Fruit fly (Drosophila melanogaster) whole organism, embryonic: Measurements from ENCODE around the gene CG15553.
A peak's percentile ranks its signal among the peaks of the same experiment; 100 is the strongest.

Experiments
- Adf1 ChIP-seq: fragments of 200-800 bp; sonication (Bioruptor generic); IDR thresholded peaks from 2 replicates; pipeline ENCODE4 v1.3.6; 2022; ENCODE audit warnings: missing biosample characterization, missing genetic modification characterization
- C15 ChIP-seq: fragments of 200-800 bp; sonication (Bioruptor generic); IDR thresholded peaks from 3 replicates; pipeline ENCODE4 v1.3.6; 2022; ENCODE audit warnings: missing biosample characterization, missing genetic modification characterization
- CG11456 ChIP-seq: fragments of 200-800 bp; sonication (Bioruptor generic); IDR thresholded peaks from 3 replicates; pipeline ENCODE4 v1.3.6; 2022; ENCODE audit warnings: missing biosample characterization, missing genetic modification characterization
- CG12942 ChIP-seq: fragments of 200-800 bp; sonication (Bioruptor generic); optimal IDR thresholded peaks from 3 replicates; lab custom pipeline; 2016; ENCODE audit warnings: missing biosample characterization, missing genetic modification characterization
- CG13624 ChIP-seq: fragments of 200-800 bp; sonication (Bioruptor generic); optimal IDR thresholded peaks from 2 replicates; lab custom pipeline; 2016; ENCODE audit warnings: missing biosample characterization, missing genetic modification characterization
- CG14860 ChIP-seq: fragments of 200-800 bp; sonication (Bioruptor generic); IDR thresholded peaks from 3 replicates; pipeline ENCODE4 v1.3.6; 2022; ENCODE audit warnings: missing biosample characterization, missing genetic modification characterization; ENCODE audit not compliant: partially characterized antibody
- CG15269 ChIP-seq: fragments of 200-800 bp; sonication (Bioruptor generic); optimal IDR thresholded peaks from 2 replicates; lab custom pipeline; 2018; ENCODE audit warnings: missing biosample characterization, mild to moderate bottlenecking, missing genetic modification characterization, moderate library complexity
- CG15601 ChIP-seq: fragments of 200-800 bp; sonication (Bioruptor generic); optimal IDR thresholded peaks from 3 replicates; lab custom pipeline; 2019; ENCODE audit warnings: missing biosample characterization, mild to moderate bottlenecking, missing genetic modification characterization, moderate library complexity
- CG17328 ChIP-seq: fragments of 200-800 bp; sonication (Bioruptor generic); IDR thresholded peaks from 2 replicates; pipeline ENCODE4 v1.3.6; 2022; ENCODE audit warnings: missing biosample characterization, missing genetic modification characterization
- CG17612 ChIP-seq: fragments of 200-800 bp; sonication (Bioruptor generic); IDR thresholded peaks from 2 replicates; pipeline ENCODE4 v1.3.6; 2022; ENCODE audit warnings: missing biosample characterization, missing genetic modification characterization
- CG18262 ChIP-seq: fragments of 200-800 bp; optimal IDR thresholded peaks from 3 replicates; lab custom pipeline; 2019; ENCODE audit warnings: missing biosample characterization, mild to moderate bottlenecking, missing genetic modification characterization, moderate library complexity
- CG18476 ChIP-seq: fragments of 200-800 bp; sonication (Bioruptor generic); optimal IDR thresholded peaks from 2 replicates; lab custom pipeline; 2016; ENCODE audit warnings: missing biosample characterization, mild to moderate bottlenecking, missing genetic modification characterization
- CG3726 ChIP-seq: fragments of 200-800 bp; sonication (Bioruptor generic); IDR thresholded peaks from 3 replicates; pipeline ENCODE4, ENCODE4 v1.3.6; 2022; ENCODE audit warnings: missing biosample characterization, missing genetic modification characterization
- CG4854 ChIP-seq: fragments of 200-800 bp; sonication (Bioruptor generic); optimal IDR thresholded peaks from 2 replicates; lab custom pipeline; 2016; ENCODE audit warnings: missing biosample characterization, missing genetic modification characterization, inconsistent platforms
- CG6254 ChIP-seq: fragments of 200-800 bp; sonication (Bioruptor generic); optimal IDR thresholded peaks from 3 replicates; lab custom pipeline; 2017; ENCODE audit warnings: mild to moderate bottlenecking, missing biosample characterization, missing genetic modification reagents, missing genetic modification characterization
- CG7271 ChIP-seq: fragments of 200-800 bp; sonication (Bioruptor generic); optimal IDR thresholded peaks from 2 replicates; lab custom pipeline; 2018; ENCODE audit warnings: missing biosample characterization, mild to moderate bottlenecking, missing genetic modification characterization, moderate library complexity
- CG7372 ChIP-seq: fragments of 200-800 bp; sonication (Bioruptor generic); IDR thresholded peaks from 2 replicates; pipeline ENCODE4 v1.3.6; 2022; ENCODE audit warnings: missing biosample characterization, missing genetic modification characterization
- CG7556 ChIP-seq: fragments of 200-800 bp; sonication (Bioruptor generic); optimal IDR thresholded peaks from 2 replicates; lab custom pipeline; 2017; ENCODE audit warnings: missing biosample characterization, mild to moderate bottlenecking, missing genetic modification characterization
- Dek ChIP-seq: fragments of 200-800 bp; sonication (Bioruptor generic); optimal IDR thresholded peaks from 3 replicates; lab custom pipeline; 2019; ENCODE audit warnings: missing biosample characterization, mild to moderate bottlenecking, missing genetic modification characterization, moderate library complexity
- E2f2 ChIP-seq: fragments of 200-800 bp; sonication (Bioruptor generic); IDR thresholded peaks from 2 replicates; pipeline ENCODE4 v1.3.6; 2022; ENCODE audit warnings: missing biosample characterization, missing genetic modification characterization
- NFAT ChIP-seq: fragments of 200-800 bp; sonication (Bioruptor generic); IDR thresholded peaks from 2 replicates; pipeline ENCODE4 v1.3.6; 2022; ENCODE audit warnings: missing biosample characterization, missing genetic modification characterization
- Neu2 ChIP-seq: fragments of 200-800 bp; sonication (Bioruptor generic); optimal IDR thresholded peaks from 3 replicates; lab custom pipeline; 2016; ENCODE audit warnings: missing biosample characterization, missing genetic modification characterization, borderline replicate concordance
- Stat92E ChIP-seq, 3 experiments: fragments of >200 bp in 2 of 3; fragments of 200-800 bp in 1 of 3; sonication (Bioruptor generic) in 1 of 3; optimal IDR thresholded peaks; 2 replicates each; lab custom pipeline; 2017 to 2019; ENCODE audit warnings: missing biosample characterization in 3 of 3, missing genetic modification characterization in 3 of 3, mild to moderate bottlenecking in 1 of 3, moderate library complexity in 1 of 3
- Taf1 ChIP-seq: fragments of 200-800 bp; sonication (Bioruptor generic); IDR thresholded peaks from 2 replicates; pipeline ENCODE4 v1.3.6; 2022; ENCODE audit warnings: missing biosample characterization, missing genetic modification characterization
- YL-1 ChIP-seq: fragments of 200-800 bp; sonication (Bioruptor generic); optimal IDR thresholded peaks from 3 replicates; lab custom pipeline; 2017; ENCODE audit warnings: missing biosample characterization, mild to moderate bottlenecking, missing genetic modification characterization
- ap ChIP-seq: fragments of 200-800 bp; sonication (Bioruptor generic); IDR thresholded peaks from 2 replicates; pipeline ENCODE4 v1.3.6; 2022; ENCODE audit warnings: missing biosample characterization, missing genetic modification characterization
- caup ChIP-seq: fragments of 200-800 bp; sonication (Bioruptor generic); optimal IDR thresholded peaks from 3 replicates; lab custom pipeline; 2017; ENCODE audit warnings: missing biosample characterization, mild to moderate bottlenecking, missing genetic modification characterization, moderate library complexity; ENCODE audit not compliant: severe bottlenecking
- dimm ChIP-seq: fragments of 200-800 bp; sonication (Bioruptor generic); IDR thresholded peaks from 2 replicates; pipeline ENCODE4 v1.3.6; 2022; ENCODE audit warnings: missing biosample characterization, missing genetic modification characterization
- dysf ChIP-seq: fragments of 200-800 bp; sonication (Bioruptor generic); IDR thresholded peaks from 3 replicates; pipeline ENCODE4 v1.3.6; 2022; ENCODE audit warnings: missing biosample characterization, missing genetic modification characterization
- fd3F ChIP-seq: fragments of 200-800 bp; sonication (Bioruptor generic); optimal IDR thresholded peaks from 2 replicates; lab custom pipeline; 2018; ENCODE audit warnings: missing biosample characterization, mild to moderate bottlenecking, missing genetic modification characterization, moderate library complexity
- fd96Cb ChIP-seq: fragments of 200-800 bp; sonication (Bioruptor generic); optimal IDR thresholded peaks from 2 replicates; lab custom pipeline; 2018; ENCODE audit warnings: missing biosample characterization, mild to moderate bottlenecking, missing genetic modification characterization, moderate library complexity
- fu2 ChIP-seq: fragments of 200-800 bp; sonication (Bioruptor generic); optimal IDR thresholded peaks from 2 replicates; lab custom pipeline; 2016; ENCODE audit warnings: missing biosample characterization, missing genetic modification characterization
- gfzf ChIP-seq: fragments of 200-800 bp; sonication (Bioruptor generic); optimal IDR thresholded peaks from 2 replicates; lab custom pipeline; 2016; ENCODE audit warnings: missing biosample characterization, mild to moderate bottlenecking, missing genetic modification characterization, moderate library complexity
- lola ChIP-seq, 3 experiments: fragments of >200 bp in 2 of 3; fragments of 200-800 bp in 1 of 3; sonication (Bioruptor generic) in 1 of 3; optimal IDR thresholded peaks; 2 replicates each; lab custom pipeline; 2017 to 2019; ENCODE audit warnings: missing biosample characterization in 3 of 3, missing genetic modification characterization in 3 of 3, mild to moderate bottlenecking in 1 of 3, moderate library complexity in 1 of 3
- luna ChIP-seq: fragments of 200-800 bp; sonication (Bioruptor generic); optimal IDR thresholded peaks from 2 replicates; lab custom pipeline; 2016; ENCODE audit warnings: missing biosample characterization, missing genetic modification characterization
- maf-S ChIP-seq: fragments of 200-800 bp; sonication (Bioruptor generic); optimal IDR thresholded peaks from 2 replicates; lab custom pipeline; 2016; ENCODE audit warnings: missing biosample characterization, missing genetic modification characterization
- nerfin-2 ChIP-seq: fragments of 200-800 bp; sonication (Bioruptor generic); IDR thresholded peaks from 2 replicates; pipeline ENCODE4 v1.3.6; 2022; ENCODE audit warnings: missing biosample characterization, missing genetic modification characterization; ENCODE audit not compliant: partially characterized antibody
- nom ChIP-seq: fragments of 200-800 bp; sonication (Bioruptor generic); optimal IDR thresholded peaks from 2 replicates; lab custom pipeline; 2017; ENCODE audit warnings: missing biosample characterization, missing genetic modification characterization, mild to moderate bottlenecking, moderate library complexity, missing genetic modification reagents
- odd ChIP-seq: fragments of 200-800 bp; sonication (Bioruptor generic); optimal IDR thresholded peaks from 2 replicates; lab custom pipeline; 2017; ENCODE audit warnings: missing biosample characterization, mild to moderate bottlenecking, missing genetic modification characterization
- p53 ChIP-seq: fragments of 200-800 bp; sonication (Bioruptor generic); optimal IDR thresholded peaks from 2 replicates; lab custom pipeline; 2016; ENCODE audit warnings: missing biosample characterization, missing genetic modification characterization
- prd ChIP-seq, 3 experiments: fragments of >200 bp in 2 of 3; fragments of 200-800 bp in 1 of 3; sonication (Bioruptor generic) in 1 of 3; optimal IDR thresholded peaks in 2 of 3; IDR thresholded peaks in 1 of 3; 2 replicates in 2 of 3; 3 replicates in 1 of 3; pipeline versions ENCODE4 v1.3.6 to Lab custom; 2017 to 2022; ENCODE audit warnings: missing biosample characterization in 1 of 3, missing genetic modification characterization in 1 of 3
- sima ChIP-seq: fragments of 200-800 bp; sonication (Bioruptor generic); optimal IDR thresholded peaks from 2 replicates; lab custom pipeline; 2016; ENCODE audit warnings: missing biosample characterization, missing genetic modification characterization
- sna ChIP-seq: fragments of 200-800 bp; sonication (Bioruptor generic); IDR thresholded peaks from 2 replicates; pipeline ENCODE4 v1.3.6; 2022; ENCODE audit warnings: missing biosample characterization, missing genetic modification characterization; ENCODE audit not compliant: partially characterized antibody
- sob ChIP-seq: fragments of 200-800 bp; sonication (Bioruptor generic); IDR thresholded peaks from 2 replicates; pipeline ENCODE4 v1.3.6; 2022; ENCODE audit warnings: missing biosample characterization, missing genetic modification characterization
- ssp ChIP-seq: fragments of 200-800 bp; sonication (Bioruptor generic); IDR thresholded peaks from 2 replicates; pipeline ENCODE4 v1.3.6; 2022; ENCODE audit warnings: missing biosample characterization, missing genetic modification characterization
- trem ChIP-seq: fragments of 200-800 bp; optimal IDR thresholded peaks from 3 replicates; lab custom pipeline; 2019; ENCODE audit warnings: missing biosample characterization, mild to moderate bottlenecking, missing genetic modification characterization, moderate library complexity
- tup ChIP-seq: fragments of 200-800 bp; sonication (Bioruptor generic); optimal IDR thresholded peaks from 2 replicates; lab custom pipeline; 2016; ENCODE audit warnings: missing biosample characterization, mild to moderate bottlenecking, missing genetic modification characterization, moderate library complexity
- unc-4 ChIP-seq: fragments of 200-800 bp; sonication (Bioruptor generic); IDR thresholded peaks from 2 replicates; pipeline ENCODE4 v1.3.6; 2022; ENCODE audit warnings: missing biosample characterization, missing genetic modification characterization; ENCODE audit not compliant: partially characterized antibody
- zfh1 ChIP-seq: fragments of 200-800 bp; sonication (Bioruptor generic); IDR thresholded peaks from 3 replicates; pipeline ENCODE4 v1.3.6; 2022; ENCODE audit warnings: missing biosample characterization, missing genetic modification characterization

Gene CG15553

DNA sequence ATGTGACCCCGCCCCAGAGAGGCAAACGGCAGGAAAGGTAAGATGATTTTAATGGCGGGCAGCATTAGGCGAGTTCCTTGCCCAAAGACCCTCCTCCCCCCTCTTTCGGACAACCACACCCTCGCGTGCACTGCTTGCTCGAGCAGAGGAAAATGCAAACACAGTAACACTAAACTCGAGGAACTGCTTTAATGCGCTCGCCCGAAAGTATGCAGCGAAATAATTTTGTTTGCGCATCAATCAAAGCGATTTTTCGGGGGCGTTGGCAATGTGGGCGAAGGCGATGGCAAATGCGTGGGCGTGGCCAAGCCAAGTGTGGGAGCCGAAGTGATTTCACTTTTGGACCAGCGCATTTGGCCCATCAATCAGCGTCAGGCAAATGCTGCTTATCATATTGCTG is 14.6 kb downstream of the CG15553 start (continued):
- no peak for TF ChIP-seq CG18262 (tag; lab: Kevin White, UChicago)
- TF ChIP-seq E2f2 (GFP tag; lab: Robert Waterston, UW) = peak; percentile 15; the same call in 1 of the 2 replicates
- TF ChIP-seq NFAT (GFP tag; lab: Robert Waterston, UW) = 0 out of 2 replicates have a peak, but pooled peaks have one; percentile 5
- no peak for TF ChIP-seq odd
- no peak for TF ChIP-seq CG7271 (tag; lab: Kevin White, UChicago)
- 0 out of 2 replicates have a peak, but pooled peaks have one; percentile 28 for TF ChIP-seq Adf1 (GFP tag; lab: Robert Waterston, UW)
- 0 out of 2 replicates have a peak, but pooled peaks have one; percentile 9 for TF ChIP-seq CG17612 (GFP tag; lab: Robert Waterston, UW)
- TF ChIP-seq gfzf = no peak
- no peak for TF ChIP-seq CG17328 (GFP tag; lab: Robert Waterston, UW)
- TF ChIP-seq sna (GFP tag; lab: Robert Waterston, UW) = no peak
- TF ChIP-seq CG7372 (GFP tag; lab: Robert Waterston, UW) = no peak
- TF ChIP-seq Neu2 (GFP tag; lab: Kevin White, UChicago) = no peak
- no peak for TF ChIP-seq tup (GFP tag; lab: Kevin White, UChicago)
- TF ChIP-seq CG18476 (GFP tag; lab: Kevin White, UChicago) = no peak
- TF ChIP-seq sob (GFP tag; lab: Robert Waterston, UW) = no peak
- TF ChIP-seq sima (GFP tag; lab: Kevin White, UChicago) = no peak
- peak; percentile 4 for TF ChIP-seq trem (tag; lab: Kevin White, UChicago)
- no peak for TF ChIP-seq ssp (GFP tag; lab: Robert Waterston, UW)
- no peak for TF ChIP-seq CG3726 (GFP tag; lab: Robert Waterston, UW)
- no peak for TF ChIP-seq C15 (GFP tag; lab: Robert Waterston, UW)
- TF ChIP-seq fd3F (GFP tag; lab: Kevin White, UChicago) = no peak
- TF ChIP-seq CG14860 (GFP tag; lab: Robert Waterston, UW) = 0 out of 3 replicates have a peak, but pooled peaks have one; percentile 35
- TF ChIP-seq Stat92E (GFP tag; optimal IDR thresholded peaks at IDR 0.05; lab: Kevin White, UChicago) = no peak
- TF ChIP-seq CG15601 (tag; lab: Kevin White, UChicago) = no peak
- TF ChIP-seq fd96Cb (tag; lab: Kevin White, UChicago) = no peak
- no peak for TF ChIP-seq nerfin-2 (GFP tag; lab: Robert Waterston, UW)
- TF ChIP-seq p53 = peak; percentile 15
- TF ChIP-seq zfh1 (GFP tag; lab: Robert Waterston, UW) = 0 out of 3 replicates have a peak, but pooled peaks have one; percentile 33
- no peak for TF ChIP-seq ap (GFP tag; lab: Robert Waterston, UW)
- TF ChIP-seq YL-1 = no peak
- no peak for TF ChIP-seq Taf1 (GFP tag; lab: Robert Waterston, UW)
- no peak for TF ChIP-seq CG13624
- no peak for TF ChIP-seq nom (GFP tag; lab: Kevin White, UChicago)
- 0 out of 3 replicates have a peak, but pooled peaks have one; percentile 23 for TF ChIP-seq dysf (GFP tag; lab: Robert Waterston, UW)
- TF ChIP-seq CG4854 (GFP tag; lab: Kevin White, UChicago) = no peak
- no peak for TF ChIP-seq lola (GFP tag; optimal IDR thresholded peaks at IDR 0.05; lab: Kevin White, UChicago)
- TF ChIP-seq unc-4 (GFP tag; lab: Robert Waterston, UW) = no peak
- no peak for TF ChIP-seq prd (optimal IDR thresholded peaks at IDR 0.05; lab: Kevin White, UChicago)
- 0 out of 3 replicates have a peak, but pooled peaks have one; percentile 5 for TF ChIP-seq prd (GFP tag; IDR thresholded peaks at IDR 0.05; lab: Robert Waterston, UW)
- no peak for TF ChIP-seq CG11456 (GFP tag; lab: Robert Waterston, UW)
- TF ChIP-seq CG15269 (tag; lab: Kevin White, UChicago) = no peak
- TF ChIP-seq Dek (tag; lab: Kevin White, UChicago) = no peak
- no peak for TF ChIP-seq CG12942 (GFP tag; lab: Kevin White, UChicago)
- TF ChIP-seq CG7556 (GFP tag; lab: Kevin White, UChicago) = no peak
- no peak for TF ChIP-seq fu2 (GFP tag; lab: Kevin White, UChicago)
- no peak for TF ChIP-seq CG6254 (GFP tag; lab: Kevin White, UChicago)
- no peak for TF ChIP-seq dimm
- TF ChIP-seq maf-S = no peak
- TF ChIP-seq caup (GFP tag; lab: Kevin White, UChicago) = no peak
- TF ChIP-seq luna (GFP tag; lab: Kevin White, UChicago) = no peak
